Worm (Caenorhabditis elegans) whole organism, L4 larva: Measurements from ENCODE around the gene msra-1.

ENCODE experiments used
- D1046.2 ChIP-seq: fragments of 200-800 bp; sonication (Bioruptor generic); IDR thresholded peaks from 2 replicates; pipeline ENCODE4 v1.3.6; 2022; ENCODE audit warnings: missing genetic modification characterization, missing compliant biosample characterization
- F37D6.2 ChIP-seq: sonication (generic microtip); optimal IDR thresholded peaks from 2 replicates; lab custom pipeline; 2016; ENCODE audit warnings: mild to moderate bottlenecking, missing genetic modification characterization, missing compliant biosample characterization
- F44E2.7 ChIP-seq: fragments of 200-800 bp; sonication (Bioruptor generic); IDR thresholded peaks from 2 replicates; pipeline ENCODE4 v2.1.2; 2022; ENCODE audit warnings: missing genetic modification characterization, missing compliant biosample characterization
- F49E8.2 ChIP-seq: sonication (generic microtip); optimal IDR thresholded peaks from 2 replicates; lab custom pipeline; 2016; ENCODE audit warnings: missing compliant biosample characterization, mild to moderate bottlenecking, missing genetic modification characterization, borderline replicate concordance
- T26A8.4 ChIP-seq: fragments of 200-800 bp; sonication (Bioruptor generic); IDR thresholded peaks from 2 replicates; pipeline ENCODE4 v1.3.6; 2022; ENCODE audit warnings: missing genetic modification characterization, missing compliant biosample characterization
- Y105C5A.15 ChIP-seq: fragments of 200-800 bp; sonication (Bioruptor generic); IDR thresholded peaks from 2 replicates; pipeline ENCODE4 v1.3.6; 2022; ENCODE audit warnings: missing genetic modification characterization, missing compliant biosample characterization
- Y5F2A.4 ChIP-seq: fragments of 200-800 bp; sonication (Bioruptor generic); optimal IDR thresholded peaks from 2 replicates; lab custom pipeline; 2018; ENCODE audit warnings: mild to moderate bottlenecking, missing genetic modification characterization, missing compliant biosample characterization
- ZK337.2 ChIP-seq: fragments of 200-800 bp; sonication (Bioruptor generic); IDR thresholded peaks from 2 replicates; pipeline ENCODE4 v1.3.6; 2022; ENCODE audit warnings: missing genetic modification reagents, missing genetic modification characterization, missing compliant biosample characterization
- ZK546.5 ChIP-seq, 2 experiments: sonication (generic microtip); optimal IDR thresholded peaks; 2 replicates each; lab custom pipeline; 2017; ENCODE audit warnings: missing biosample characterization in 2 of 2, missing genetic modification characterization in 2 of 2
- aha-1 ChIP-seq: fragments of 150-350 bp; peaks from one replicate; lab custom pipeline; 2014; ENCODE audit warnings: missing biosample characterization, missing genetic modification characterization
- aly-2 ChIP-seq: sonication (generic microtip); optimal IDR thresholded peaks from 2 replicates; lab custom pipeline; 2018; ENCODE audit warnings: missing biosample characterization, missing genetic modification characterization
- ama-1 ChIP-seq: fragments of 150-350 bp; optimal IDR thresholded peaks from 2 replicates; lab custom pipeline; 2014; ENCODE audit warnings: inconsistent platforms, mixed read lengths
- attf-4 ChIP-seq: sonication (generic microtip); optimal IDR thresholded peaks from 3 replicates; lab custom pipeline; 2017; ENCODE audit warnings: missing biosample characterization, missing genetic modification characterization
- ceh-32 ChIP-seq: sonication (generic microtip); optimal IDR thresholded peaks from 2 replicates; lab custom pipeline; 2016; ENCODE audit warnings: mild to moderate bottlenecking, missing genetic modification characterization, missing compliant biosample characterization; ENCODE audit not compliant: poor library complexity
- ceh-62 ChIP-seq: sonication (generic microtip); optimal IDR thresholded peaks from 2 replicates; lab custom pipeline; 2017; ENCODE audit warnings: missing biosample characterization, missing genetic modification characterization
- cey-2 ChIP-seq: sonication (generic microtip); optimal IDR thresholded peaks from 3 replicates; lab custom pipeline; 2017; ENCODE audit warnings: missing genetic modification characterization, mild to moderate bottlenecking, missing compliant biosample characterization, antibody characterized with exemption, borderline replicate concordance; ENCODE audit not compliant: insufficient read depth
- daf-16 ChIP-seq, 3 experiments: sonication (generic microtip); optimal IDR thresholded peaks; 2 replicates each; lab custom pipeline; 2016 to 2017; ENCODE audit warnings: missing genetic modification characterization in 3 of 3, missing genetic modification reagents in 3 of 3, mild to moderate bottlenecking in 2 of 3, missing compliant biosample characterization in 2 of 3, missing biosample characterization in 1 of 3, moderate library complexity in 1 of 3
- dmd-6 ChIP-seq: fragments of 200-800 bp; sonication (Bioruptor generic); IDR thresholded peaks from 2 replicates; pipeline ENCODE4 v1.3.6; 2022; ENCODE audit warnings: missing genetic modification reagents, missing genetic modification characterization, missing compliant biosample characterization
- dmd-9 ChIP-seq: fragments of 200-800 bp; sonication (Bioruptor generic); IDR thresholded peaks from 2 replicates; pipeline ENCODE4 v1.3.6; 2022; ENCODE audit warnings: missing genetic modification reagents, missing genetic modification characterization, missing compliant biosample characterization
- dpl-1 ChIP-seq: fragments of 150-350 bp; optimal IDR thresholded peaks from 2 replicates; lab custom pipeline; 2014; ENCODE audit warnings: missing biosample characterization, missing genetic modification reagents, missing genetic modification characterization
- duxl-1 ChIP-seq: sonication (generic microtip); optimal IDR thresholded peaks from 2 replicates; lab custom pipeline; 2016; ENCODE audit warnings: mild to moderate bottlenecking, missing genetic modification characterization, moderate library complexity, missing compliant biosample characterization; ENCODE audit not compliant: poor library complexity
- dve-1 ChIP-seq: sonication (generic microtip); optimal IDR thresholded peaks from 2 replicates; lab custom pipeline; 2017; ENCODE audit warnings: antibody characterized with exemption, mild to moderate bottlenecking, missing genetic modification characterization, missing compliant biosample characterization; ENCODE audit not compliant: insufficient read depth
- fkh-10 ChIP-seq: fragments of 150-350 bp; optimal IDR thresholded peaks from 2 replicates; lab custom pipeline; 2014; ENCODE audit warnings: missing biosample characterization, missing genetic modification reagents, missing genetic modification characterization
- hlh-30 ChIP-seq: sonication (generic microtip); optimal IDR thresholded peaks from 2 replicates; lab custom pipeline; 2017; ENCODE audit warnings: antibody characterized with exemption, mild to moderate bottlenecking, missing genetic modification characterization, missing compliant biosample characterization; ENCODE audit not compliant: insufficient read depth
- jun-1 ChIP-seq: fragments of 150-350 bp; optimal IDR thresholded peaks from 2 replicates; lab custom pipeline; 2014; ENCODE audit warnings: missing biosample characterization, missing genetic modification reagents, missing genetic modification characterization
- lin-15B ChIP-seq: fragments of 150-350 bp; sonication (generic microtip); optimal IDR thresholded peaks from 3 replicates; lab custom pipeline; 2014; ENCODE audit warnings: missing biosample characterization, missing genetic modification characterization
- lin-38 ChIP-seq: fragments of 200-800 bp; sonication (Bioruptor generic); IDR thresholded peaks from 2 replicates; pipeline ENCODE4 v1.3.6; 2022; ENCODE audit warnings: missing genetic modification reagents, missing genetic modification characterization, missing compliant biosample characterization
- lsy-2 ChIP-seq, 2 experiments: fragments of 150-350 bp in 1 of 2; sonication (generic microtip) in 1 of 2; optimal IDR thresholded peaks; 2 replicates each; lab custom pipeline; 2014 to 2017; ENCODE audit warnings: missing biosample characterization in 2 of 2, missing genetic modification characterization in 2 of 2
- madf-5 ChIP-seq, 2 experiments: fragments of 200-800 bp; sonication (Bioruptor generic); IDR thresholded peaks; 2 replicates each; pipeline ENCODE4 v1.3.6; 2022; ENCODE audit warnings: missing compliant biosample characterization in 2 of 2, missing genetic modification characterization in 2 of 2
- madf-9 ChIP-seq: fragments of 200-800 bp; sonication (Bioruptor generic); conservative IDR thresholded peaks from 2 replicates; pipeline ENCODE4 v1.3.6; 2022; ENCODE audit warnings: missing genetic modification reagents, missing genetic modification characterization, missing compliant biosample characterization
- mes-2 ChIP-seq: sonication (generic microtip); optimal IDR thresholded peaks from 2 replicates; lab custom pipeline; 2016; ENCODE audit warnings: missing genotype, mild to moderate bottlenecking, missing genetic modification characterization, missing compliant biosample characterization; ENCODE audit not compliant: poor library complexity, severe bottlenecking
- mxl-2 ChIP-seq: fragments of 200-800 bp; sonication (Bioruptor generic); conservative IDR thresholded peaks from 2 replicates; pipeline ENCODE4 v1.3.6; 2022; ENCODE audit warnings: missing genetic modification reagents, missing genetic modification characterization, missing compliant biosample characterization
- nhr-111 ChIP-seq: fragments of 200-800 bp; sonication (Bioruptor generic); optimal IDR thresholded peaks from 2 replicates; lab custom pipeline; 2018; ENCODE audit warnings: mild to moderate bottlenecking, missing genetic modification characterization, missing compliant biosample characterization
- nhr-237 ChIP-seq: sonication (generic microtip); optimal IDR thresholded peaks from 2 replicates; lab custom pipeline; 2017; ENCODE audit warnings: missing biosample characterization, missing genetic modification characterization
- nhr-25 ChIP-seq: sonication (generic microtip); optimal IDR thresholded peaks from 2 replicates; lab custom pipeline; 2017; ENCODE audit warnings: missing genetic modification characterization, mild to moderate bottlenecking, missing compliant biosample characterization, antibody characterized with exemption, moderate library complexity, borderline replicate concordance; ENCODE audit not compliant: insufficient read depth
- nhr-41 ChIP-seq: fragments of 200-800 bp; sonication (Bioruptor generic); IDR thresholded peaks from 2 replicates; pipeline ENCODE4 v1.3.6; 2022; ENCODE audit warnings: missing genetic modification reagents, missing genetic modification characterization, missing compliant biosample characterization
- nhr-48 ChIP-seq: sonication (generic microtip); optimal IDR thresholded peaks from 2 replicates; lab custom pipeline; 2016; ENCODE audit warnings: mild to moderate bottlenecking, missing genetic modification characterization, missing compliant biosample characterization
- nhr-77 ChIP-seq: fragments of 150-350 bp; optimal IDR thresholded peaks from 2 replicates; lab custom pipeline; 2014; ENCODE audit warnings: missing biosample characterization, missing genetic modification characterization
- pha-4 ChIP-seq, 2 experiments: fragments of 150-350 bp in 1 of 2; fragments of 200-800 bp in 1 of 2; sonication (Bioruptor generic) in 1 of 2; IDR thresholded peaks in 1 of 2; optimal IDR thresholded peaks in 1 of 2; 2 replicates each; pipeline versions ENCODE4 v1.3.6 to Lab custom; 2014 to 2022; ENCODE audit warnings: missing genetic modification characterization in 2 of 2, missing genetic modification reagents in 2 of 2, missing biosample characterization in 1 of 2, missing compliant biosample characterization in 1 of 2
- php-3 ChIP-seq: fragments of 200-800 bp; sonication (Bioruptor generic); IDR thresholded peaks from 2 replicates; pipeline ENCODE4 v1.3.6; 2022; ENCODE audit warnings: missing genetic modification reagents, missing genetic modification characterization, missing compliant biosample characterization
- rbr-2 ChIP-seq: sonication (generic microtip); optimal IDR thresholded peaks from 2 replicates; lab custom pipeline; 2016; ENCODE audit warnings: missing genotype, missing genetic modification characterization, missing compliant biosample characterization
- saeg-2 ChIP-seq: fragments of 200-800 bp; sonication (Bioruptor generic); IDR thresholded peaks from 2 replicates; pipeline ENCODE4 v1.3.6; 2022; ENCODE audit warnings: missing genetic modification reagents, missing genetic modification characterization, missing compliant biosample characterization
- snpc-1.2 ChIP-seq: fragments of 200-800 bp; sonication (Bioruptor generic); IDR thresholded peaks from 2 replicates; pipeline ENCODE4 v1.3.6; 2022; ENCODE audit warnings: missing genetic modification reagents, missing genetic modification characterization, missing compliant biosample characterization
- snpc-4 ChIP-seq: fragments of 150-350 bp; optimal IDR thresholded peaks from 2 replicates; lab custom pipeline; 2014; ENCODE audit warnings: missing biosample characterization, missing genetic modification characterization
- spr-1 ChIP-seq: sonication (generic microtip); optimal IDR thresholded peaks from 2 replicates; lab custom pipeline; 2016; ENCODE audit warnings: mild to moderate bottlenecking, missing genetic modification characterization, missing compliant biosample characterization
- unc-130 ChIP-seq: sonication (generic microtip); optimal IDR thresholded peaks from 2 replicates; lab custom pipeline; 2016; ENCODE audit warnings: missing genetic modification reagents, missing genetic modification characterization, missing compliant biosample characterization
- zfp-3 ChIP-seq: fragments of 200-800 bp; sonication (Bioruptor generic); conservative IDR thresholded peaks from 2 replicates; pipeline ENCODE4 v1.3.6; 2022; ENCODE audit warnings: missing genetic modification reagents, missing genetic modification characterization, missing compliant biosample characterization
- zip-2 ChIP-seq: fragments of 150-350 bp; optimal IDR thresholded peaks from 2 replicates; lab custom pipeline; 2014; ENCODE audit warnings: missing biosample characterization, missing genetic modification characterization
- ztf-11 ChIP-seq: fragments of 150-350 bp; optimal IDR thresholded peaks from 2 replicates; lab custom pipeline; 2014; ENCODE audit warnings: missing biosample characterization, missing genetic modification characterization

The msra-1 gene

DNA sequence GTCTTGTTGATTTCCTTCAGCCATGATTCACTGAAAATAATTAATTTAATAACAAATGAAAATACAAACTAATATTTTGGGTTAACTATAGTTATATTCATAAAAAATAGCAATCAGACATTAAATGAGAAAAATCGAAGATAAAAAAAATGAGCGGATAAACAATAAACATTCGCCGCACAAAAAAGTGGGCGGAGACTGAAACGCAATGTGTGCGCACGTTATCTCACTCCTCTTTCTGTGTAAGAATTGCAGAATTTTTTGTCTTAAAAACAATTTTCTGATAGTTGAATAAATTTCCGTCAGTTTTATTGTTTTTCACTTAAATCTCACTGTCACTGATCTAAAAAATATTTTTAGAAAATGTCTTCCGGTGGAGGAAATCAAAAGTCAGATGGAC, 10.3 kb upstream of the msra-1 start, which contains the start of the genes mtch-1 and rpb-4 (continued):
- TF ChIP-seq duxl-1 (tag; lab: Kevin White, UChicago) (no peak), nhr-77 (no peak), lin-15B (tag; lab: Kevin White, UChicago) (no peak), nhr-111 (GFP tag; lab: Kevin White, UChicago) (no peak), zip-2 (tag; lab: Kevin White, UChicago) (no peak), lsy-2 (tag; optimal IDR thresholded peaks at IDR 0.05; lab: Kevin White, UChicago) (peak in 1 of 2 experiments; percentile 62), rbr-2 (peak; percentile 13), attf-4 (tag; lab: Kevin White, UChicago) (no peak), madf-5 (GFP tag; IDR thresholded peaks at IDR 0.05; lab: Robert Waterston, UW) (no peak), aly-2 (tag; lab: Kevin White, UChicago) (no peak), zfp-3 (GFP tag; lab: Robert Waterston, UW) (no peak), nhr-48 (no peak), nhr-25 (tag; lab: Kevin White, UChicago) (no peak), pha-4 (GFP tag; IDR thresholded peaks at IDR 0.05; lab: Robert Waterston, UW) (no peak), pha-4 (tag; optimal IDR thresholded peaks at IDR 0.05; lab: Kevin White, UChicago) (peak; percentile 50), dpl-1 (GFP tag; lab: Kevin White, UChicago) (peak; percentile 34), F49E8.2 (tag; lab: Kevin White, UChicago) (no peak), unc-130 (GFP tag; lab: Kevin White, UChicago) (peak; percentile 18), daf-16 (GFP tag; optimal IDR thresholded peaks at IDR 0.05; lab: Kevin White, UChicago) (peak in 1 of 2 experiments; percentile 50), daf-16 (tag; optimal IDR thresholded peaks at IDR 0.05; lab: Kevin White, UChicago) (peak; percentile 93), T26A8.4 (GFP tag; lab: Robert Waterston, UW) (no peak), dmd-9 (no peak), mes-2 (peak; percentile 75), ZK546.5 (tag; optimal IDR thresholded peaks at IDR 0.05; lab: Kevin White, UChicago) (no peak), nhr-237 (tag; lab: Kevin White, UChicago) (no peak), php-3 (no peak), ZK337.2 (GFP tag; lab: Robert Waterston, UW) (no peak), jun-1 (no peak), dmd-6 (GFP tag; lab: Robert Waterston, UW) (no peak), lin-38 (GFP tag; lab: Robert Waterston, UW) (no peak), ceh-62 (no peak), ceh-32 (tag; lab: Kevin White, UChicago) (no peak), F37D6.2 (tag; lab: Kevin White, UChicago) (no peak), aha-1 (peak; percentile 81), dve-1 (tag; lab: Kevin White, UChicago) (peak; percentile 50), hlh-30 (tag; lab: Kevin White, UChicago) (peak; percentile 29), Y105C5A.15 (GFP tag; lab: Robert Waterston, UW) (no peak), snpc-1.2 (GFP tag; lab: Robert Waterston, UW) (no peak), ama-1 (no peak), fkh-10 (GFP tag; lab: Kevin White, UChicago) (no peak), spr-1 (tag; lab: Kevin White, UChicago) (no peak), saeg-2 (no peak), Y5F2A.4 (GFP tag; lab: Kevin White, UChicago) (no peak), D1046.2 (no peak), ztf-11 (no peak), madf-9 (GFP tag; lab: Robert Waterston, UW) (no peak), F44E2.7 (no peak), mxl-2 (no peak), nhr-41 (no peak), cey-2 (no peak), snpc-4 (tag; lab: Kevin White, UChicago) (no peak)
